Worm (Caenorhabditis elegans) whole organism, early embryonic: ENCODE measurements around the gene srh-215.

Experiments used
- aly-1 ChIP-seq: sonication (generic microtip); optimal IDR thresholded peaks from 2 replicates; lab custom pipeline; 2016; ENCODE audit warnings: missing genetic modification characterization, missing compliant biosample characterization
- ama-1 ChIP-seq: fragments of 150-350 bp; optimal IDR thresholded peaks from 2 replicates; lab custom pipeline; 2014
- ceh-13 ChIP-seq: fragments of 200-800 bp; sonication (Bioruptor generic); optimal IDR thresholded peaks from 2 replicates; lab custom pipeline; 2018; ENCODE audit warnings: mild to moderate bottlenecking, missing genetic modification characterization, missing compliant biosample characterization
- ceh-36 ChIP-seq: sonication (generic microtip); optimal IDR thresholded peaks from 2 replicates; lab custom pipeline; 2016; ENCODE audit warnings: missing genetic modification characterization, inconsistent platforms, missing compliant biosample characterization
- ets-7 ChIP-seq: sonication (generic microtip); optimal IDR thresholded peaks from 2 replicates; lab custom pipeline; 2016; ENCODE audit warnings: missing genotype, missing genetic modification characterization, missing compliant biosample characterization
- flt-1 ChIP-seq: fragments of 200-800 bp; sonication (Bioruptor generic); IDR thresholded peaks from 2 replicates; pipeline ENCODE4 v1.3.6; 2022; ENCODE audit warnings: missing genetic modification characterization, missing compliant biosample characterization
- hnd-1 ChIP-seq: sonication (generic microtip); optimal IDR thresholded peaks from 2 replicates; lab custom pipeline; 2016; ENCODE audit warnings: missing genetic modification characterization, missing compliant biosample characterization
- sea-1 ChIP-seq: fragments of 200-800 bp; sonication (Bioruptor generic); conservative IDR thresholded peaks from 2 replicates; pipeline ENCODE4 v1.3.6; 2022; ENCODE audit warnings: missing genetic modification characterization, missing compliant biosample characterization

- TF ChIP-seq ama-1 (lab: Kevin White, UChicago) = no peak
- no peak for TF ChIP-seq aly-1 (tag; lab: Kevin White, UChicago)
- no peak for TF ChIP-seq ceh-13 (GFP tag; lab: Kevin White, UChicago)
- TF ChIP-seq ceh-36 = no peak
- no peak for TF ChIP-seq sea-1 (GFP tag; lab: Robert Waterston, UW)
- TF ChIP-seq flt-1 (GFP tag; lab: Robert Waterston, UW) = no peak
- no peak for TF ChIP-seq hnd-1 (tag; lab: Kevin White, UChicago)
- no peak for TF ChIP-seq ets-7 (tag; lab: Kevin White, UChicago)
Observed at ce11 chrV:16802572-16802971, 29.2 kb downstream of the srh-215 start, which contains the start of gene cand-1.
